Fruit fly (Drosophila melanogaster): ENCODE data around the gene Nepl21.

The Nepl21 gene

DNA sequence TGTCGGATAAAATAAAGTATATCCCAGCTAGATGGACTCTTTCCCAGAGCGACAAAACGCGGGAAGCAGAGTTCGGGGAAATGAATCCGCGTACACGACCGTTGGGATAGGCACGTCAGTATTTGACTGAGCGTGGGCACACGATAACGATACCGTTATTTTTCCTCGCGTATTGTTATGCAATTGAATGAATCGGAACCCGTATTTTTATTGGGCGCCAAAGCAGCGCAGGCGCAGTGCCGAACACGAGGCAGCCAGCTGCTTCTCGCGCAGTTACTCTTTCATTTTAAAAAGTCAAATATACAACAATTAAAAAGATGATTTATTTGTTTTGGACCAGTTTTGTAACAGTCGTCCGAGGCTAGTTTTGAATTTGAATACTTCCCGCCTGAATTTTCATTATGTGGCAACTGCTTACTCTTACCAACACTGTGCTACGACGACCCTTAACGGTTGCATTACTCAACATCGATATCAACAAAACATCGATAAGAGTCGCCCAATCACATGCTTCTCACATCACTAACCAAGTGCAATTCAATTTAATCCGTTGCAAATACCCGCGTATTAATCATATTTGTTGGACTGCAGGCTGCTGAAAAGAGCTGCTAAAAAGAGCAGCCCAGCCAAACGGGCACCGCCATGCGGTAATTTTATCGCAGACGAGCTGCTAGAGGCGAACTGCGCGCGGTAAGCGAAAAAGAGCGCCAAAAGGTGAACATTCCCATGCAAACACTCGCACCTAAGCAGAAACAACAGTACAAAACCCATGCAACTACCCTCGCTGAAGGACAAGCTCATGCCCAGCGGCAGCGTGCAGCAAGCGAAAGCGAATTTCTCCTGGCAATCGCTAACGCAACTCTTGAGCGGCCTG is 4.3 kb downstream of the Nepl21 start, which contains the start of the genes CG33203 and Doa:
Gene CG33203, minus strand, starts transcription at position 151 of the 874 bp plus-strand sequence.
Gene Doa, plus strand, starts transcription at position 515 of the 874 bp plus-strand sequence.
- TF ChIP-seq CG7101 (tag; optimal IDR thresholded peaks at IDR 0.05) (peak; percentile 62), Crg-1 (GFP tag; optimal IDR thresholded peaks at IDR 0.05) (peak; percentile 64), CG12768 (GFP tag; optimal IDR thresholded peaks at IDR 0.05) (peak; percentile 20), Clk (GFP tag; optimal IDR thresholded peaks at IDR 0.05) (no peak), CG1620 (GFP tag; optimal IDR thresholded peaks at IDR 0.05) (peak; percentile 60), ovo (GFP tag; optimal IDR thresholded peaks at IDR 0.05) (peak; percentile 18), CG33017 (tag; optimal IDR thresholded peaks at IDR 0.05) (no peak), CG5204 (GFP tag; optimal IDR thresholded peaks at IDR 0.05) (no peak), CG14711 (tag; optimal IDR thresholded peaks at IDR 0.05) (peak; percentile 74), cic (GFP tag; optimal IDR thresholded peaks at IDR 0.05) (no peak), pad (GFP tag; optimal IDR thresholded peaks at IDR 0.05) (peak; percentile 45), bab1 (GFP tag; optimal IDR thresholded peaks at IDR 0.05) (peak; percentile 51), cnc (optimal IDR thresholded peaks at IDR 0.05) (no peak), toe (GFP tag; optimal IDR thresholded peaks at IDR 0.05) (peak; percentile 49), CG7045 (GFP tag; optimal IDR thresholded peaks at IDR 0.05) (no peak), Mnt (GFP tag; optimal IDR thresholded peaks at IDR 0.05) (peak; percentile 51), tj (GFP tag; optimal IDR thresholded peaks at IDR 0.05) (no peak), Hr96 (GFP tag; optimal IDR thresholded peaks at IDR 0.05) (peak; percentile 22), CG11617 (GFP tag; optimal IDR thresholded peaks at IDR 0.05) (no peak), kay (GFP tag; ENCODE audit: borderline replicate concordance) (no peak)

DNA sequence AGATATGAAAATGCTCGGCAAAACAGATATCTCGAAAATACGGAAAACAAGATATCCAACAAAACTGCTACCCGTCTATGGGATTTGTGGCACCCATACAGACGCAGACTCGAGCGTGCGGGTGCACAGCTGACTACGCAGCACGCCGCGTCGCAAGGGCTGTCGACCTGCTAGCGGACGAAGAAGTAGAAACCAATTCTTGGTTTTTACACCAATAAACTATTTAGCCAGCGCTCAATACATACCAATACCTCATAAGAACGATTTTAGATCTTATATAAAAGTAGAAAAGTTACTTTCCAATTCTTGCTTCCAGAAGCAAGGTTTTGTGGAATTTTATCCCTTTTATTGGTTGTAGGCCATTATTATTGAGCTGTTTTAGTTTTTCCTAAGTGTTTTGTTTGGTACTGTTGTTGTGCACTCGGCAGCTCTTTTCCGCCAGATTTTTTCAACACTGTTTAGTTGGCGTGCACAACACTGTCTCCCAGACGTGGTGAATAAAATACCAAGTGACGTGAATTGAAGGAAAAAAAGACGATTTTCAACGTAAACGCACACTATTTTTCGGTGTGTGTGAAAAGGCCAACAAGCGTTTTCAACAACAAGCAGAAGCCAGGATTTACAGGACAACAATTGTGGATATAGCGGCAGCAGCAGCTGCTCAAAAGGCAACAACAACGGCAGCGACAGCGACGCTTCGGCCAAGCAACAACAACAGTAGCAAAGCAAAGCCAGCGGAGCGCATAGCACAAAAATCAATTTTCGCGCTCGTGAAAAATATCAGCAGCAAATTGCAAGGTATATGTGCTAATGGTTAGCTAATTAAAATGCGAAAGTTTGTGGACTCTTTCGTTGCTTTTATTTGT is 5.3 kb downstream of the Nepl21 start:
- TF ChIP-seq kay (GFP tag; ENCODE audit: borderline replicate concordance) (no peak), ovo (GFP tag; optimal IDR thresholded peaks at IDR 0.05) (peak; percentile 54), tj (GFP tag; optimal IDR thresholded peaks at IDR 0.05) (peak; percentile 54), CG11617 (GFP tag; optimal IDR thresholded peaks at IDR 0.05) (peak; percentile 65), CG1620 (GFP tag; optimal IDR thresholded peaks at IDR 0.05) (peak; percentile 92), CG7101 (tag; optimal IDR thresholded peaks at IDR 0.05) (peak; percentile 85), CG14711 (tag; optimal IDR thresholded peaks at IDR 0.05) (peak; percentile 93), bab1 (GFP tag; optimal IDR thresholded peaks at IDR 0.05) (peak; percentile 82), CG5204 (GFP tag; optimal IDR thresholded peaks at IDR 0.05) (peak; percentile 86), cnc (optimal IDR thresholded peaks at IDR 0.05) (no peak), CG12768 (GFP tag; optimal IDR thresholded peaks at IDR 0.05) (peak; percentile 87), Mnt (GFP tag; optimal IDR thresholded peaks at IDR 0.05) (peak; percentile 84), Clk (GFP tag; optimal IDR thresholded peaks at IDR 0.05) (peak; percentile 70), cic (GFP tag; optimal IDR thresholded peaks at IDR 0.05) (peak; percentile 40), Hr96 (GFP tag; optimal IDR thresholded peaks at IDR 0.05) (peak; percentile 92), Crg-1 (GFP tag; optimal IDR thresholded peaks at IDR 0.05) (peak; percentile 89), CG33017 (tag; optimal IDR thresholded peaks at IDR 0.05) (peak; percentile 80), toe (GFP tag; optimal IDR thresholded peaks at IDR 0.05) (peak; percentile 89), CG7045 (GFP tag; optimal IDR thresholded peaks at IDR 0.05) (peak; percentile 82), pad (GFP tag; optimal IDR thresholded peaks at IDR 0.05) (peak; percentile 67)

DNA sequence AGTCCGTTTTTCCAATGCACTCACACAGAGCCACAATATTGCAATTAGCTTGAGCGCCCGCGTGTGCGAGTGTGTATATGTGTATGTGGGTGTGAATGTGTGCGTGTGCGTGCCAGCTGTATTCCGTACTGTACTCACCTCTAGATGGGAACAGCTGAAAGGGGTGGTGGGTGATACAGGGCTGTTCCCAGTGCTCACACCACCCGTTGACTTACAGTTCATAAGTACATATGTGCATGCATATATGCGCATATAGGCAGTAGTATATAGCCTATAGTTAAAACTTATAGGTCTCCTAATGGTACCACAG is 5.9 kb downstream of the Nepl21 start:
- TF ChIP-seq Mnt (GFP tag; optimal IDR thresholded peaks at IDR 0.05): peak; percentile 72
- no peak for TF ChIP-seq Clk (GFP tag; optimal IDR thresholded peaks at IDR 0.05)
- no peak for TF ChIP-seq bab1 (GFP tag; optimal IDR thresholded peaks at IDR 0.05)
- no peak for TF ChIP-seq CG33017 (tag; optimal IDR thresholded peaks at IDR 0.05)
- TF ChIP-seq ovo (GFP tag; optimal IDR thresholded peaks at IDR 0.05): no peak
- no peak for TF ChIP-seq Crg-1 (GFP tag; optimal IDR thresholded peaks at IDR 0.05)
- TF ChIP-seq cic (GFP tag; optimal IDR thresholded peaks at IDR 0.05): peak; percentile 79
- TF ChIP-seq tj (GFP tag; optimal IDR thresholded peaks at IDR 0.05): no peak
- TF ChIP-seq Hr96 (GFP tag; optimal IDR thresholded peaks at IDR 0.05): peak; percentile 27
- TF ChIP-seq CG12768 (GFP tag; optimal IDR thresholded peaks at IDR 0.05): peak; percentile 82
- no peak for TF ChIP-seq CG14711 (tag; optimal IDR thresholded peaks at IDR 0.05)
- TF ChIP-seq CG7045 (GFP tag; optimal IDR thresholded peaks at IDR 0.05): no peak
- TF ChIP-seq cnc (optimal IDR thresholded peaks at IDR 0.05): no peak
- TF ChIP-seq CG7101 (tag; optimal IDR thresholded peaks at IDR 0.05): no peak
- no peak for TF ChIP-seq CG1620 (GFP tag; optimal IDR thresholded peaks at IDR 0.05)
- TF ChIP-seq toe (GFP tag; optimal IDR thresholded peaks at IDR 0.05): peak; percentile 39
- TF ChIP-seq CG5204 (GFP tag; optimal IDR thresholded peaks at IDR 0.05): no peak
- no peak for TF ChIP-seq CG11617 (GFP tag; optimal IDR thresholded peaks at IDR 0.05)
- no peak for TF ChIP-seq kay (GFP tag; ENCODE audit: borderline replicate concordance)
- peak; percentile 81 for TF ChIP-seq pad (GFP tag; optimal IDR thresholded peaks at IDR 0.05)

DNA sequence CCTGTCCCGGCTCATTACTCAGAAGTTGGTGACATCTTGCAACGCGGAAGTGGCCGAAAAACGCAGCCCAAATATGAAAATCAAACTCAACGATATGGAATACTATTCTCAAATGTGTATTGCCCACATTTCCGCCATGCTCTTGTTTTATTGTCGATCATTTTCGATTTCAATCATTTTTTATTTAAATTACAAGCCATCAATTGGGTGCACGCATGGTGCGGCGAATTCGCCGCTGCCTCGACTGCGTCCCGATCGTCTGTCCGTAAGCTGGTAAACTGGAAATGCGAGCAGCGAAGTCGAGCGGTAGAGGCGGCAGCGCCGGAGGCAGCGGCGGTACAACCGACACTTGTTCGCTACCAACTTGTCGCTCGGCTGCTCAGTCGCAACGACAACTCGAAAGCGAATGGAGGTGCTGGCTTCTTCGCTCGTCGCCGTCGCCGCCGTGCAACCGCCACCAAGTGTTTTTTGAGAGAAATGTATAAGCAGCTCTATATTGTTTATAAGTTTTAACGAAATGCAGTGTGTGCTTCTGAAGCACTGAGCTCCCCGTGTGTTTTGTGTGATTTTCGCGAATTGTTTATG is 8.1 kb downstream of the Nepl21 start:
- TF ChIP-seq CG33017 (tag; optimal IDR thresholded peaks at IDR 0.05): no peak
- peak; percentile 10 for TF ChIP-seq cic (GFP tag; optimal IDR thresholded peaks at IDR 0.05)
- no peak for TF ChIP-seq tj (GFP tag; optimal IDR thresholded peaks at IDR 0.05)

DNA sequence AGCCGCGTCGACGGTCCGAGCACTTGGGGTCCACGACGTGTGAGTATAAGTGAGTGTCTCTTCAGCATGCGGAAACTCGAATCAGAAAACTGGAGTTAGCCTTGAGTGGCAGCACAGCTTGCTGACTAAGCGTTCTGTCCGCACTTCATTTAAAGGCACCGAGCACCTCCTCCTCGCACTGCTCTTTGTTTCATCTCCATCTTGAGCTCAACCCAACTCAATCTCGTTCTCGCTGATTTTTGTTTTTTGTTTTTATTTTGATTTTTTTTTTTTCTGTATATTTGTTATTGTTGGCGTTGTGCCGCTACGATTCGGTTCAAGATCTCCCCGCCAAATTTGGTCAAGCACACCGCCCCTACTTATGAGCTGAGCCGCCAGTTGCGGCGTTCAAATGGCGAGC is 11.5 kb downstream of the Nepl21 start:
- TF ChIP-seq CG1620 (GFP tag; optimal IDR thresholded peaks at IDR 0.05): no peak
- no peak for TF ChIP-seq CG33017 (tag; optimal IDR thresholded peaks at IDR 0.05)
- no peak for TF ChIP-seq bab1 (GFP tag; optimal IDR thresholded peaks at IDR 0.05)
- peak; percentile 40 for TF ChIP-seq tj (GFP tag; optimal IDR thresholded peaks at IDR 0.05)
